Worm (Caenorhabditis elegans) whole organism, mixed stage, embryonic: ENCODE measurements around the gene zipt-2.2.
A peak's percentile ranks its signal among the peaks of the same experiment; 100 is the strongest.

Experiments
- elt-3 ChIP-seq: fragments of 150-350 bp; optimal IDR thresholded peaks from 2 replicates; lab custom pipeline; 2014; ENCODE audit warnings: missing biosample characterization, missing genetic modification characterization
- lsy-2 ChIP-seq: fragments of 150-350 bp; optimal IDR thresholded peaks from 2 replicates; lab custom pipeline; 2014; ENCODE audit warnings: missing biosample characterization, missing genetic modification characterization
- mep-1 ChIP-seq: fragments of 150-350 bp; optimal IDR thresholded peaks from 2 replicates; lab custom pipeline; 2017; ENCODE audit warnings: missing biosample characterization, missing genetic modification reagents, missing genetic modification characterization, inconsistent platforms
- nhr-237 ChIP-seq: fragments of 150-350 bp; optimal IDR thresholded peaks from 2 replicates; lab custom pipeline; 2014; ENCODE audit warnings: missing biosample characterization, missing genetic modification characterization
- nhr-28 ChIP-seq: fragments of 150-350 bp; optimal IDR thresholded peaks from 2 replicates; lab custom pipeline; 2014; ENCODE audit warnings: missing biosample characterization, missing genetic modification characterization
- tbx-8 ChIP-seq: fragments of 200-800 bp; sonication (Bioruptor generic); optimal IDR thresholded peaks from 2 replicates; lab custom pipeline; 2018; ENCODE audit warnings: mild to moderate bottlenecking, missing genetic modification characterization, moderate library complexity, missing compliant biosample characterization
- unc-62 ChIP-seq: fragments of 150-350 bp; optimal IDR thresholded peaks from 2 replicates; lab custom pipeline; 2014; ENCODE audit warnings: missing biosample characterization, missing genetic modification reagents, missing genetic modification characterization

ce11 chrIV:4247334-4247733 lies 12.2 kb upstream of the zipt-2.2 start:
- no peak for TF ChIP-seq unc-62 (GFP tag; lab: Kevin White, UChicago)
- TF ChIP-seq elt-3 (tag; lab: Kevin White, UChicago) = no peak
- no peak for TF ChIP-seq nhr-28
- TF ChIP-seq mep-1 (tag; lab: Kevin White, UChicago) = peak; percentile 32
- no peak for TF ChIP-seq nhr-237 (tag; lab: Kevin White, UChicago)
- TF ChIP-seq lsy-2 (tag; lab: Kevin White, UChicago) = peak; percentile 70
- TF ChIP-seq tbx-8 (GFP tag; lab: Kevin White, UChicago) = no peak
